Worm (Caenorhabditis elegans): ENCODE measurements around the gene ZK856.7.
A peak's percentile ranks its signal among the peaks of the same experiment; 100 is the strongest.

The ZK856.7 gene

ce11 chrV:10221317-10221716 is 19.4 kb downstream of the ZK856.7 start, which contains the start of the genes fipr-5 and fipr-9:
fipr-5 (minus strand) TSS chrV:10221417.
fipr-9 (plus strand) TSS chrV:10221662.
- TF ChIP-seq nhr-25 (tag; optimal IDR thresholded peaks at IDR 0.05) (no peak), ceh-16 (tag; optimal IDR thresholded peaks at IDR 0.05) (no peak), nhr-28 (tag; optimal IDR thresholded peaks at IDR 0.05) (no peak), fkh-2 (tag; optimal IDR thresholded peaks at IDR 0.05) (no peak), mdl-1 (tag; optimal IDR thresholded peaks at IDR 0.05) (no peak), ceh-82 (tag; optimal IDR thresholded peaks at IDR 0.05) (no peak), egl-27 (tag; optimal IDR thresholded peaks at IDR 0.05) (no peak), nhr-67 (tag; optimal IDR thresholded peaks at IDR 0.05) (no peak), eor-1 (tag; optimal IDR thresholded peaks at IDR 0.05) (no peak), zag-1 (tag; optimal IDR thresholded peaks at IDR 0.05) (no peak), nhr-23 (tag; optimal IDR thresholded peaks at IDR 0.05) (no peak), pqm-1 (tag; optimal IDR thresholded peaks at IDR 0.05) (no peak), sea-2 (GFP tag; optimal IDR thresholded peaks at IDR 0.05) (no peak), lin-15B (tag; optimal IDR thresholded peaks at IDR 0.05) (no peak), mml-1 (tag; optimal IDR thresholded peaks at IDR 0.05) (no peak), ztf-11 (tag; optimal IDR thresholded peaks at IDR 0.05) (no peak), fos-1 (tag; optimal IDR thresholded peaks at IDR 0.05) (no peak), egl-5 (tag; optimal IDR thresholded peaks at IDR 0.05) (no peak), skn-1 (tag; optimal IDR thresholded peaks at IDR 0.05) (no peak)

ce11 chrV:10222007-10222406 is 20.1 kb downstream of the ZK856.7 start, which contains the start of gene C12D8.20:
C12D8.20 (plus strand) TSS chrV:10222307.
- TF ChIP-seq ceh-82 (tag; optimal IDR thresholded peaks at IDR 0.05) (no peak), lin-15B (tag; optimal IDR thresholded peaks at IDR 0.05) (no peak), ZK546.5 (tag; optimal IDR thresholded peaks at IDR 0.05) (no peak), nfya-1 (tag; optimal IDR thresholded peaks at IDR 0.05; ENCODE audit: insufficient read depth) (no peak), nhr-12 (tag; optimal IDR thresholded peaks at IDR 0.05) (no peak), ceh-28 (tag; optimal IDR thresholded peaks at IDR 0.05) (no peak), zag-1 (tag; optimal IDR thresholded peaks at IDR 0.05) (no peak), ama-1 (optimal IDR thresholded peaks at IDR 0.05) (no peak), nhr-67 (tag; optimal IDR thresholded peaks at IDR 0.05) (no peak), egl-27 (tag; optimal IDR thresholded peaks at IDR 0.05) (no peak), R02D3.7 (tag; optimal IDR thresholded peaks at IDR 0.05) (no peak), skn-1 (tag; optimal IDR thresholded peaks at IDR 0.05) (no peak), aly-2 (tag; optimal IDR thresholded peaks at IDR 0.05) (no peak), nhr-23 (tag; optimal IDR thresholded peaks at IDR 0.05) (no peak), nhr-28 (tag; optimal IDR thresholded peaks at IDR 0.05) (no peak), pqm-1 (tag; optimal IDR thresholded peaks at IDR 0.05) (no peak), tbx-2 (tag; optimal IDR thresholded peaks at IDR 0.05) (no peak), nhr-76 (tag; optimal IDR thresholded peaks at IDR 0.05) (no peak), daf-12 (tag; optimal IDR thresholded peaks at IDR 0.05) (no peak)

DNA sequence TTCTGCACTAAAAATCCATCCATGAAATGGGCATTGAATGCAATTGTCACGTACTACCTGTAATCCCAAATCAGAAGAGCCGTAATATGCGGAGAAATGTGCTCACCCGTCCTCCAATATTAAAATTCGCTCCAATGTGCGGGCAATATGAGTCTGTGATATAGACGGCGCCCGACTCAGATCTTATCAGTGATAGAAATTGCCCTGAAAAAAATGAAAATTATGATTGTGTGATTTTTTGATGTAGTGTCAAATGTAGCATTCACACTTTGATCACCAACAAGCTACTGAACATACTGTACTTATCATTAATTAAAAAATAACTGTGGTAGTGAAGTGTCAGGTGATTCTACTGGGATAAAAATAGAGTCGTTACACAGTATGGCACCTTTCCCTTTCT is 22.7 kb downstream of the ZK856.7 start:
- no peak for TF ChIP-seq snpc-4 (tag; optimal IDR thresholded peaks at IDR 0.05)
- TF ChIP-seq elt-2 (tag; optimal IDR thresholded peaks at IDR 0.05), result peak; percentile 68

DNA sequence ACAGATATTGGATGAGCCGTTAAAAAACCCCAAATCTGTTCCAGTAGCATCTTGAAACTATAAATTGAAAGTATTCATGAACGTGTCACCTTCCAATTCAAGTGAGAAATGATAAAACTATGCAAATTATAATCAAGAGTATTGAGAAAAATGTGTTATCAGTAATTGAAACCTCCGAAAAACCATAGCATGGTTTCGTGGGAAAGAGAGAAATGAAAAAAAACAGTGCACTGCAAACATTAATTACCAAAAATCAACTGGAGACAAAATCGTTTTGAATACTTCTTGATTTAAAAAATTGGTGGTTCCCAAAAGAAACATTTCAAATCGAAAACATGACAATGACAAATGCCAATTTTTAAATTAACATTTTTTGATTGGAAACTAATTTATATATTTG is 23.7 kb downstream of the ZK856.7 start, which contains the start of gene daf-36:
Gene daf-36 (minus strand): TSS at position 101 of the 400 bp plus-strand sequence.
- TF ChIP-seq mdl-1 (tag; optimal IDR thresholded peaks at IDR 0.05) (no peak), lin-15B (tag; optimal IDR thresholded peaks at IDR 0.05) (no peak), elt-2 (tag; optimal IDR thresholded peaks at IDR 0.05) (peak; percentile 28), snpc-4 (tag; optimal IDR thresholded peaks at IDR 0.05) (no peak), lsy-12 (tag; optimal IDR thresholded peaks at IDR 0.05) (no peak), R02D3.7 (tag; optimal IDR thresholded peaks at IDR 0.05) (no peak), zag-1 (tag; optimal IDR thresholded peaks at IDR 0.05) (no peak)

DNA sequence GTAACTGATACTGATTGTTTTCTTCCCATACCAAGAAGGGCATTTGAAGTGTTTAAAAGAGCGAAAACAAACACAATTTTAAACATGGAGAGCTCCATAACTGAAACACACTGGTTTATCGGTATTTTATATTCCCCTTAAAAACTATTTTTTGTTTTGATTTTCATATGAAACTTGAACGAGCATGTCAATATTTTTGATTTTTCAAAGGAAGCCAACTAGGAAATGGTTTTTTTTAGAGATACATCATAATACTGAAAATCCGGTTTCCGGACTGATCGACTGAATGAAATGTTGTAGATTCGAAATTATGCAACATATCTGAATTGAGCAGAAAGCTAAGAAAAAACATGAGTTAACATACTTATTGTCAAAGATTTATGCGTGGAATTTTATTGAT is 25.4 kb downstream of the ZK856.7 start, which contains the start of gene ttr-19:
Gene ttr-19 (minus strand): TSS at position 101 of the 400 bp plus-strand sequence.
- no peak for TF ChIP-seq mdl-1 (tag; optimal IDR thresholded peaks at IDR 0.05)
- no peak for TF ChIP-seq nhr-12 (tag; optimal IDR thresholded peaks at IDR 0.05)
- TF ChIP-seq pha-4 (tag; optimal IDR thresholded peaks at IDR 0.05), result no peak
- no peak for TF ChIP-seq fkh-10 (GFP tag; optimal IDR thresholded peaks at IDR 0.05)
- no peak for TF ChIP-seq mml-1 (tag; optimal IDR thresholded peaks at IDR 0.05)
- no peak for TF ChIP-seq pqm-1 (tag; optimal IDR thresholded peaks at IDR 0.05)
- no peak for TF ChIP-seq R02D3.7 (tag; optimal IDR thresholded peaks at IDR 0.05)
- TF ChIP-seq nhr-67 (tag; optimal IDR thresholded peaks at IDR 0.05), result no peak
- TF ChIP-seq elt-2 (tag; optimal IDR thresholded peaks at IDR 0.05), result no peak
- TF ChIP-seq aly-2 (tag; optimal IDR thresholded peaks at IDR 0.05), result no peak
- TF ChIP-seq eor-1 (tag; optimal IDR thresholded peaks at IDR 0.05), result no peak
- TF ChIP-seq skn-1 (tag; optimal IDR thresholded peaks at IDR 0.05), result no peak
- no peak for TF ChIP-seq fkh-2 (tag; optimal IDR thresholded peaks at IDR 0.05)
- no peak for TF ChIP-seq tbx-2 (tag; optimal IDR thresholded peaks at IDR 0.05)
- no peak for TF ChIP-seq ceh-9 (tag; optimal IDR thresholded peaks at IDR 0.05)
- TF ChIP-seq nhr-76 (tag; optimal IDR thresholded peaks at IDR 0.05), result no peak
- no peak for TF ChIP-seq elt-3 (tag; optimal IDR thresholded peaks at IDR 0.05)
